Worm (Caenorhabditis elegans) whole organism, L4 larva: Measurements from ENCODE around the gene fbxb-103.

Experiments
- D1046.2 ChIP-seq: fragments of 200-800 bp; sonication (Bioruptor generic); IDR thresholded peaks from 2 replicates; pipeline ENCODE4 v1.3.6; 2022; ENCODE audit warnings: missing genetic modification characterization, missing compliant biosample characterization
- F37D6.2 ChIP-seq: sonication (generic microtip); optimal IDR thresholded peaks from 2 replicates; lab custom pipeline; 2016; ENCODE audit warnings: mild to moderate bottlenecking, missing genetic modification characterization, missing compliant biosample characterization
- F49E8.2 ChIP-seq: sonication (generic microtip); optimal IDR thresholded peaks from 2 replicates; lab custom pipeline; 2016; ENCODE audit warnings: missing compliant biosample characterization, mild to moderate bottlenecking, missing genetic modification characterization, borderline replicate concordance
- T26A8.4 ChIP-seq: fragments of 200-800 bp; sonication (Bioruptor generic); IDR thresholded peaks from 2 replicates; pipeline ENCODE4 v1.3.6; 2022; ENCODE audit warnings: missing genetic modification characterization, missing compliant biosample characterization
- ZK546.5 ChIP-seq, 2 experiments: sonication (generic microtip); optimal IDR thresholded peaks; 2 replicates each; lab custom pipeline; 2017; ENCODE audit warnings: missing biosample characterization in 2 of 2, missing genetic modification characterization in 2 of 2
- aha-1 ChIP-seq: fragments of 150-350 bp; peaks from one replicate; lab custom pipeline; 2014; ENCODE audit warnings: missing biosample characterization, missing genetic modification characterization
- arid-1 ChIP-seq: fragments of 200-800 bp; sonication (Bioruptor generic); conservative IDR thresholded peaks from 2 replicates; pipeline ENCODE4 v1.3.6; 2022; ENCODE audit warnings: missing genetic modification reagents, missing genetic modification characterization, missing compliant biosample characterization
- ceh-28 ChIP-seq: fragments of 150-350 bp; optimal IDR thresholded peaks from 2 replicates; lab custom pipeline; 2014; ENCODE audit warnings: missing biosample characterization, missing genetic modification reagents, missing genetic modification characterization
- dmd-8 ChIP-seq: fragments of 200-800 bp; sonication (Bioruptor generic); IDR thresholded peaks from 2 replicates; pipeline ENCODE4 v1.3.6; 2022; ENCODE audit warnings: missing genetic modification characterization, missing compliant biosample characterization
- dpl-1 ChIP-seq: fragments of 150-350 bp; optimal IDR thresholded peaks from 2 replicates; lab custom pipeline; 2014; ENCODE audit warnings: missing biosample characterization, missing genetic modification reagents, missing genetic modification characterization
- duxl-1 ChIP-seq: sonication (generic microtip); optimal IDR thresholded peaks from 2 replicates; lab custom pipeline; 2016; ENCODE audit warnings: mild to moderate bottlenecking, missing genetic modification characterization, moderate library complexity, missing compliant biosample characterization; ENCODE audit not compliant: poor library complexity
- egl-27 ChIP-seq: sonication (generic microtip); optimal IDR thresholded peaks from 3 replicates; lab custom pipeline; 2017; ENCODE audit warnings: missing biosample characterization, missing genetic modification reagents, missing genetic modification characterization
- egl-43 ChIP-seq: fragments of 200-800 bp; sonication (Bioruptor generic); IDR thresholded peaks from 2 replicates; pipeline ENCODE4 v1.3.6; 2022; ENCODE audit warnings: missing genetic modification reagents, missing genetic modification characterization, missing compliant biosample characterization
- hmg-1.1 ChIP-seq: fragments of 200-800 bp; sonication (Bioruptor generic); IDR thresholded peaks from 2 replicates; pipeline ENCODE4 v1.3.6; 2022; ENCODE audit warnings: missing genetic modification reagents, missing genetic modification characterization, missing compliant biosample characterization
- lin-13 ChIP-seq: fragments of 150-350 bp; optimal IDR thresholded peaks from 2 replicates; lab custom pipeline; 2014; ENCODE audit warnings: missing biosample characterization, missing genetic modification reagents, missing genetic modification characterization
- madf-5 ChIP-seq, 2 experiments: fragments of 200-800 bp; sonication (Bioruptor generic); IDR thresholded peaks; 2 replicates each; pipeline ENCODE4 v1.3.6; 2022; ENCODE audit warnings: missing compliant biosample characterization in 2 of 2, missing genetic modification characterization in 2 of 2
- mdl-1 ChIP-seq, 2 experiments: fragments of 150-350 bp in 1 of 2; sonication (generic microtip) in 1 of 2; optimal IDR thresholded peaks; 2 replicates each; lab custom pipeline; 2014 to 2017; ENCODE audit warnings: missing biosample characterization in 2 of 2, missing genetic modification characterization in 2 of 2
- mxl-2 ChIP-seq: fragments of 200-800 bp; sonication (Bioruptor generic); conservative IDR thresholded peaks from 2 replicates; pipeline ENCODE4 v1.3.6; 2022; ENCODE audit warnings: missing genetic modification reagents, missing genetic modification characterization, missing compliant biosample characterization
- nhr-42 ChIP-seq: fragments of 200-800 bp; sonication (Bioruptor generic); IDR thresholded peaks from 2 replicates; pipeline ENCODE4 v1.3.6; 2022; ENCODE audit warnings: missing genetic modification characterization, missing compliant biosample characterization
- nhr-48 ChIP-seq: sonication (generic microtip); optimal IDR thresholded peaks from 2 replicates; lab custom pipeline; 2016; ENCODE audit warnings: mild to moderate bottlenecking, missing genetic modification characterization, missing compliant biosample characterization
- nhr-77 ChIP-seq: fragments of 150-350 bp; optimal IDR thresholded peaks from 2 replicates; lab custom pipeline; 2014; ENCODE audit warnings: missing biosample characterization, missing genetic modification characterization
- pha-4 ChIP-seq, 2 experiments: fragments of 150-350 bp in 1 of 2; fragments of 200-800 bp in 1 of 2; sonication (Bioruptor generic) in 1 of 2; IDR thresholded peaks in 1 of 2; optimal IDR thresholded peaks in 1 of 2; 2 replicates each; pipeline versions ENCODE4 v1.3.6 to Lab custom; 2014 to 2022; ENCODE audit warnings: missing genetic modification characterization in 2 of 2, missing genetic modification reagents in 2 of 2, missing biosample characterization in 1 of 2, missing compliant biosample characterization in 1 of 2
- sdz-12 ChIP-seq: fragments of 200-800 bp; sonication (Bioruptor generic); optimal IDR thresholded peaks from 2 replicates; lab custom pipeline; 2018; ENCODE audit warnings: mild to moderate bottlenecking, missing genetic modification characterization, missing compliant biosample characterization
- set-16 ChIP-seq: fragments of 200-800 bp; sonication (Bioruptor generic); IDR thresholded peaks from 2 replicates; pipeline ENCODE4 v1.3.6; 2022; ENCODE audit warnings: missing genetic modification reagents, missing genetic modification characterization, missing compliant biosample characterization
- skn-1 ChIP-seq: fragments of 150-350 bp; optimal IDR thresholded peaks from 2 replicates; lab custom pipeline; 2014; ENCODE audit warnings: missing biosample characterization, missing genetic modification characterization
- unc-39 ChIP-seq: sonication (generic microtip); optimal IDR thresholded peaks from 2 replicates; lab custom pipeline; 2017; ENCODE audit warnings: missing biosample characterization, missing genetic modification characterization
- unc-62 ChIP-seq, 3 experiments: fragments of 150-350 bp in 1 of 3; sonication (generic microtip); optimal IDR thresholded peaks in 2 of 3; peaks in 1 of 3; 1 replicate in 1 of 3; 2 replicates in 2 of 3; lab custom pipeline; 2014 to 2017; ENCODE audit warnings: missing biosample characterization in 3 of 3, missing genetic modification characterization in 3 of 3, missing genetic modification reagents in 3 of 3, missing genotype in 1 of 3
- zip-11 ChIP-seq: fragments of 200-800 bp; sonication (Bioruptor generic); IDR thresholded peaks from 2 replicates; pipeline ENCODE4 v1.3.6; 2022; ENCODE audit warnings: missing genetic modification characterization, missing compliant biosample characterization
- ztf-11 ChIP-seq: fragments of 150-350 bp; optimal IDR thresholded peaks from 2 replicates; lab custom pipeline; 2014; ENCODE audit warnings: missing biosample characterization, missing genetic modification characterization

Gene fbxb-103

ce11 chrII:3897758-3898494 lies 9.0 kb upstream of the fbxb-103 start, which contains the start of gene F53C3.6 (continued):
- TF ChIP-seq lin-13 (peak; percentile 39), unc-39 (tag; lab: Kevin White, UChicago) (no peak), mdl-1 (tag; optimal IDR thresholded peaks at IDR 0.05; lab: Kevin White, UChicago) (peak; percentile 6 to 77), F37D6.2 (tag; lab: Kevin White, UChicago) (peak; percentile 33), nhr-48 (tag; lab: Kevin White, UChicago) (peak; percentile 54), unc-62 (GFP tag; optimal IDR thresholded peaks at IDR 0.05 in 1 of 2; lab: Kevin White, UChicago) (peak in 1 of 2 experiments; percentile 78), unc-62 (tag; optimal IDR thresholded peaks at IDR 0.05; lab: Kevin White, UChicago) (no peak)

ce11 chrII:3901108-3901507 lies 5.8 kb upstream of the fbxb-103 start, which contains the start of gene F53C3.4:
Gene F53C3.4 (plus strand): TSS chrII:3901408.
- TF ChIP-seq mdl-1 (tag; optimal IDR thresholded peaks at IDR 0.05; lab: Kevin White, UChicago) (no peak), ztf-11 (tag; lab: Kevin White, UChicago) (no peak), skn-1 (tag; lab: Kevin White, UChicago) (no peak), arid-1 (GFP tag; lab: Robert Waterston, UW) (no peak), mxl-2 (GFP tag; lab: Robert Waterston, UW) (no peak), D1046.2 (no peak), hmg-1.1 (GFP tag; lab: Robert Waterston, UW) (no peak), pha-4 (GFP tag; IDR thresholded peaks at IDR 0.05; lab: Robert Waterston, UW) (no peak), pha-4 (tag; optimal IDR thresholded peaks at IDR 0.05; lab: Kevin White, UChicago) (no peak), ZK546.5 (tag; optimal IDR thresholded peaks at IDR 0.05; lab: Kevin White, UChicago) (no peak), dmd-8 (no peak), F49E8.2 (tag; lab: Kevin White, UChicago) (no peak), T26A8.4 (no peak), nhr-42 (GFP tag; lab: Robert Waterston, UW) (no peak), aha-1 (no peak), madf-5 (GFP tag; IDR thresholded peaks at IDR 0.05; lab: Robert Waterston, UW) (no peak), dpl-1 (GFP tag; lab: Kevin White, UChicago) (no peak)

ce11 chrII:3902798-3903197 lies 4.1 kb upstream of the fbxb-103 start, which contains the start of gene F53C3.3:
Gene F53C3.3 (plus strand): TSS chrII:3902856.
- TF ChIP-seq sdz-12 (GFP tag; lab: Kevin White, UChicago) = no peak
- peak in 1 of 2 experiments; percentile 20 for TF ChIP-seq unc-62 (GFP tag; optimal IDR thresholded peaks at IDR 0.05 in 1 of 2; lab: Kevin White, UChicago)
- TF ChIP-seq unc-62 (tag; optimal IDR thresholded peaks at IDR 0.05; lab: Kevin White, UChicago) = no peak
- peak; percentile 79 for TF ChIP-seq set-16 (GFP tag; lab: Robert Waterston, UW)

ce11 chrII:3908135-3908534 lies 1.2 kb downstream of the fbxb-103 start:
- TF ChIP-seq unc-62 (GFP tag; optimal IDR thresholded peaks at IDR 0.05 in 1 of 2; lab: Kevin White, UChicago) (peak in 1 of 2 experiments; percentile 59), unc-62 (tag; optimal IDR thresholded peaks at IDR 0.05; lab: Kevin White, UChicago) (no peak), duxl-1 (tag; lab: Kevin White, UChicago) (no peak)

- no peak for TF ChIP-seq nhr-77 (tag; lab: Kevin White, UChicago)
- TF ChIP-seq skn-1 (tag; lab: Kevin White, UChicago) = no peak
- peak in 1 of 2 experiments; percentile 91 for TF ChIP-seq unc-62 (GFP tag; optimal IDR thresholded peaks at IDR 0.05 in 1 of 2; lab: Kevin White, UChicago)
- no peak for TF ChIP-seq unc-62 (tag; optimal IDR thresholded peaks at IDR 0.05; lab: Kevin White, UChicago)
- no peak for TF ChIP-seq zip-11 (GFP tag; lab: Robert Waterston, UW)
- no peak for TF ChIP-seq dpl-1 (GFP tag; lab: Kevin White, UChicago)
Measured at ce11 chrII:3909301-3909700, 2.4 kb downstream of the fbxb-103 start.

- TF ChIP-seq egl-43 (GFP tag; lab: Robert Waterston, UW) (no peak), ceh-28 (tag; lab: Kevin White, UChicago) (no peak), egl-27 (no peak)
Measured at ce11 chrII:3910737-3911136, 3.8 kb downstream of the fbxb-103 start, which contains the start of gene bcmo-2. Gene bcmo-2 (minus strand): TSS chrII:3910837.
